Worm (Caenorhabditis elegans) whole organism, L1 larva: Measurements from ENCODE around the gene mboa-6.

Experiments
- ceh-82 ChIP-seq, 3 experiments: fragments of 150-350 bp in 1 of 3; sonication (generic microtip) in 2 of 3; optimal IDR thresholded peaks; 2 replicates each; lab custom pipeline; 2014 to 2017; ENCODE audit warnings: missing biosample characterization in 3 of 3, missing genetic modification characterization in 3 of 3
- egl-27 ChIP-seq, 2 experiments: fragments of 150-350 bp in 1 of 2; sonication (generic microtip); optimal IDR thresholded peaks; 3 replicates each; lab custom pipeline; 2017 to 2018; ENCODE audit warnings: missing biosample characterization in 2 of 2, missing genetic modification characterization in 2 of 2, missing genetic modification reagents in 2 of 2
- elt-3 ChIP-seq, 6 experiments: fragments of 150-350 bp in 1 of 6; sonication (generic microtip); optimal IDR thresholded peaks; 2 replicates each; lab custom pipeline; 2017 to 2018; ENCODE audit warnings: missing biosample characterization in 6 of 6, missing genetic modification characterization in 6 of 6, inconsistent platforms in 1 of 6
- irx-1 ChIP-seq: sonication (generic microtip); optimal IDR thresholded peaks from 2 replicates; lab custom pipeline; 2016; ENCODE audit warnings: missing genetic modification characterization, missing compliant biosample characterization
- lin-13 ChIP-seq: fragments of 150-350 bp; optimal IDR thresholded peaks from 2 replicates; lab custom pipeline; 2014; ENCODE audit warnings: missing biosample characterization, missing genetic modification reagents, missing genetic modification characterization
- lin-15B ChIP-seq: fragments of 150-350 bp; sonication (generic microtip); optimal IDR thresholded peaks from 3 replicates; lab custom pipeline; 2014; ENCODE audit warnings: missing biosample characterization, missing genetic modification characterization
- lin-39 ChIP-seq: fragments of 150-350 bp; optimal IDR thresholded peaks from 2 replicates; lab custom pipeline; 2014; ENCODE audit warnings: missing biosample characterization, missing genetic modification reagents, missing genetic modification characterization
- nhr-76 ChIP-seq: sonication (generic microtip); optimal IDR thresholded peaks from 2 replicates; lab custom pipeline; 2017; ENCODE audit warnings: missing biosample characterization, missing genetic modification characterization
- nhr-77 ChIP-seq: fragments of 150-350 bp; optimal IDR thresholded peaks from 2 replicates; lab custom pipeline; 2014; ENCODE audit warnings: missing biosample characterization, missing genetic modification characterization
- pag-3 ChIP-seq: sonication (generic microtip); optimal IDR thresholded peaks from 2 replicates; lab custom pipeline; 2017; ENCODE audit warnings: missing genetic modification characterization, mild to moderate bottlenecking, missing compliant biosample characterization, antibody characterized with exemption, borderline replicate concordance; ENCODE audit not compliant: insufficient read depth
- pax-3 ChIP-seq: fragments of 200-800 bp; sonication (Bioruptor generic); optimal IDR thresholded peaks from 2 replicates; lab custom pipeline; 2018; ENCODE audit warnings: mild to moderate bottlenecking, missing genetic modification characterization, moderate library complexity, missing compliant biosample characterization
- pqm-1 ChIP-seq: sonication (generic microtip); optimal IDR thresholded peaks from 3 replicates; lab custom pipeline; 2017; ENCODE audit warnings: missing biosample characterization, missing genetic modification characterization
- vab-15 ChIP-seq: sonication (generic microtip); optimal IDR thresholded peaks from 2 replicates; lab custom pipeline; 2017; ENCODE audit warnings: missing genotype, mild to moderate bottlenecking, missing genetic modification characterization, missing compliant biosample characterization

ce11 chrIII:1982597-1983244 lies 21.0 kb upstream of the mboa-6 start, which contains the start of gene srd-66:
- TF ChIP-seq ceh-82 (tag; optimal IDR thresholded peaks at IDR 0.05; lab: Kevin White, UChicago) (no peak), nhr-76 (tag; lab: Kevin White, UChicago) (no peak), pqm-1 (tag; lab: Kevin White, UChicago) (no peak), lin-39 (tag; lab: Kevin White, UChicago) (no peak), lin-13 (GFP tag; lab: Kevin White, UChicago) (no peak), elt-3 (tag; optimal IDR thresholded peaks at IDR 0.05; lab: Kevin White, UChicago) (no peak), nhr-77 (tag; lab: Kevin White, UChicago) (no peak), lin-15B (tag; lab: Kevin White, UChicago) (no peak), pax-3 (tag; lab: Kevin White, UChicago) (no peak), irx-1 (tag; lab: Kevin White, UChicago) (no peak), pag-3 (tag; lab: Kevin White, UChicago) (no peak), vab-15 (tag; lab: Kevin White, UChicago) (no peak), egl-27 (tag; optimal IDR thresholded peaks at IDR 0.05; lab: Kevin White, UChicago) (no peak)
